Worm (Caenorhabditis elegans): ENCODE measurements around the gene ant-1.3.

- no peak for TF ChIP-seq C08G9.2 (tag; optimal IDR thresholded peaks at IDR 0.05)
- no peak for TF ChIP-seq syd-9 (tag; optimal IDR thresholded peaks at IDR 0.05)
- no peak for TF ChIP-seq F13H6.1 (tag; optimal IDR thresholded peaks at IDR 0.05)
- TF ChIP-seq ets-4 (tag; optimal IDR thresholded peaks at IDR 0.05) = no peak
- no peak for TF ChIP-seq ama-1 (optimal IDR thresholded peaks at IDR 0.05)
- TF ChIP-seq pha-4 (tag; optimal IDR thresholded peaks at IDR 0.05) = no peak
- TF ChIP-seq K09A11.1 (tag; optimal IDR thresholded peaks at IDR 0.05; ENCODE audit: insufficient read depth) = no peak
- TF ChIP-seq hlh-30 (tag; optimal IDR thresholded peaks at IDR 0.05; ENCODE audit: insufficient read depth) = no peak
- TF ChIP-seq pqm-1 (tag; optimal IDR thresholded peaks at IDR 0.05) = no peak
- no peak for TF ChIP-seq C38D4.7 (GFP tag; optimal IDR thresholded peaks at IDR 0.05)
Measured at ce11 chrIV:9744905-9745304, 35.8 kb upstream of the ant-1.3 start, which contains the start of gene C28D4.4.

Measured in whole organism, late embryonic.